Worm (Caenorhabditis elegans) whole organism, young adult: Measurements from ENCODE around the gene F09F9.5.

Experiments
- B0035.1 ChIP-seq: sonication (generic microtip); optimal IDR thresholded peaks from 2 replicates; lab custom pipeline; 2016; ENCODE audit warnings: missing genetic modification characterization, mild to moderate bottlenecking, missing compliant biosample characterization, missing genotype, missing genetic modification reagents
- B0261.1 ChIP-seq: sonication (generic microtip); optimal IDR thresholded peaks from 2 replicates; lab custom pipeline; 2016; ENCODE audit warnings: mild to moderate bottlenecking, missing genetic modification characterization, moderate library complexity, missing compliant biosample characterization
- F22D6.2 ChIP-seq: sonication (generic microtip); optimal IDR thresholded peaks from 2 replicates; lab custom pipeline; 2016; ENCODE audit warnings: mild to moderate bottlenecking, missing genetic modification characterization, missing compliant biosample characterization
- F23B12.7 ChIP-seq: sonication (generic microtip); optimal IDR thresholded peaks from 2 replicates; lab custom pipeline; 2017; ENCODE audit warnings: missing genetic modification characterization, mild to moderate bottlenecking, missing compliant biosample characterization, antibody characterized with exemption, moderate library complexity; ENCODE audit not compliant: insufficient read depth
- F33H1.4 ChIP-seq: fragments of 200-800 bp; sonication (Bioruptor generic); IDR thresholded peaks from 2 replicates; pipeline ENCODE4 v1.3.6; 2022; ENCODE audit warnings: missing genetic modification reagents, missing genetic modification characterization, missing compliant biosample characterization
- F37B4.10 ChIP-seq: fragments of 200-800 bp; sonication (Bioruptor generic); IDR thresholded peaks from 2 replicates; pipeline ENCODE4 v1.3.6; 2022; ENCODE audit warnings: missing genetic modification characterization, missing compliant biosample characterization
- F39B2.1 ChIP-seq: fragments of 200-800 bp; sonication (Bioruptor generic); IDR thresholded peaks from 2 replicates; pipeline ENCODE4 v1.3.6; 2022; ENCODE audit warnings: missing genetic modification reagents, missing genetic modification characterization, missing compliant biosample characterization
- F52B5.7 ChIP-seq: sonication (generic microtip); optimal IDR thresholded peaks from 2 replicates; lab custom pipeline; 2016; ENCODE audit warnings: mild to moderate bottlenecking, missing genetic modification characterization, missing compliant biosample characterization
- F55B11.4 ChIP-seq: sonication (generic microtip); optimal IDR thresholded peaks from 2 replicates; lab custom pipeline; 2016; ENCODE audit warnings: missing compliant biosample characterization, missing genetic modification characterization, borderline replicate concordance; ENCODE audit not compliant: insufficient read depth
- F57C9.4 ChIP-seq: sonication (generic microtip); optimal IDR thresholded peaks from 2 replicates; lab custom pipeline; 2017; ENCODE audit warnings: mild to moderate bottlenecking, missing genetic modification characterization, missing compliant biosample characterization
- T07F8.4 ChIP-seq: sonication (generic microtip); optimal IDR thresholded peaks from 2 replicates; lab custom pipeline; 2016; ENCODE audit warnings: mild to moderate bottlenecking, missing genetic modification characterization, moderate library complexity, missing compliant biosample characterization
- T26A5.8 ChIP-seq: sonication (generic microtip); optimal IDR thresholded peaks from 2 replicates; lab custom pipeline; 2016; ENCODE audit warnings: missing genetic modification characterization, missing compliant biosample characterization
- Y53F4B.3 ChIP-seq: fragments of 200-800 bp; sonication (Bioruptor generic); IDR thresholded peaks from 2 replicates; pipeline ENCODE4 v1.3.6; 2022; ENCODE audit warnings: missing genetic modification reagents, missing genetic modification characterization, missing compliant biosample characterization
- Y53G8AR.9 ChIP-seq: fragments of 200-800 bp; sonication (Bioruptor generic); conservative IDR thresholded peaks from 2 replicates; pipeline ENCODE4 v1.3.6; 2022; ENCODE audit warnings: missing genetic modification reagents, missing genetic modification characterization, missing compliant biosample characterization
- Y79H2A.3 ChIP-seq: fragments of 200-800 bp; sonication (Bioruptor generic); conservative IDR thresholded peaks from 2 replicates; pipeline ENCODE4 v1.3.6; 2022; ENCODE audit warnings: missing genetic modification reagents, missing genetic modification characterization, missing compliant biosample characterization
- ZK185.1 ChIP-seq: sonication (generic microtip); optimal IDR thresholded peaks from 2 replicates; lab custom pipeline; 2016; ENCODE audit warnings: mild to moderate bottlenecking, missing genetic modification characterization, missing compliant biosample characterization; ENCODE audit not compliant: poor library complexity, severe bottlenecking
- akir-1 ChIP-seq: fragments of 200-800 bp; sonication (Bioruptor generic); optimal IDR thresholded peaks from 2 replicates; lab custom pipeline; 2018; ENCODE audit warnings: mild to moderate bottlenecking, missing genetic modification characterization, moderate library complexity, missing compliant biosample characterization
- atf-7 ChIP-seq: sonication (generic microtip); optimal IDR thresholded peaks from 2 replicates; lab custom pipeline; 2017; ENCODE audit warnings: mild to moderate bottlenecking, missing genetic modification characterization, missing compliant biosample characterization
- athp-1 ChIP-seq: sonication (generic microtip); optimal IDR thresholded peaks from 2 replicates; lab custom pipeline; 2017; ENCODE audit warnings: mild to moderate bottlenecking, missing genetic modification characterization, missing compliant biosample characterization
- attf-6 ChIP-seq: fragments of 200-800 bp; sonication (Bioruptor generic); IDR thresholded peaks from 2 replicates; pipeline ENCODE4 v1.3.6; 2022; ENCODE audit warnings: missing genetic modification reagents, missing genetic modification characterization, missing compliant biosample characterization
- bed-1 ChIP-seq: fragments of 200-800 bp; sonication (Bioruptor generic); IDR thresholded peaks from 2 replicates; pipeline ENCODE4 v1.3.6; 2022; ENCODE audit warnings: missing genetic modification reagents, missing genetic modification characterization, missing compliant biosample characterization
- ccch-3 ChIP-seq: fragments of 200-800 bp; sonication (Bioruptor generic); optimal IDR thresholded peaks from 2 replicates; lab custom pipeline; 2018; ENCODE audit warnings: mild to moderate bottlenecking, missing genetic modification characterization, missing compliant biosample characterization
- ceh-100 ChIP-seq: fragments of 200-800 bp; sonication (Bioruptor generic); IDR thresholded peaks from 2 replicates; pipeline ENCODE4 v1.3.6; 2022; ENCODE audit warnings: missing genetic modification reagents, missing genetic modification characterization, missing compliant biosample characterization
- ceh-27 ChIP-seq: fragments of 200-800 bp; sonication (Bioruptor generic); optimal IDR thresholded peaks from 2 replicates; lab custom pipeline; 2018; ENCODE audit warnings: mild to moderate bottlenecking, missing genetic modification characterization, moderate library complexity, missing compliant biosample characterization
- ceh-91 ChIP-seq: fragments of 200-800 bp; sonication (Bioruptor generic); IDR thresholded peaks from 2 replicates; pipeline ENCODE4 v1.3.6; 2022; ENCODE audit warnings: missing genetic modification reagents, missing genetic modification characterization, missing compliant biosample characterization
- dpff-1 ChIP-seq: sonication (generic microtip); optimal IDR thresholded peaks from 2 replicates; lab custom pipeline; 2017; ENCODE audit warnings: mild to moderate bottlenecking, missing genetic modification characterization, missing compliant biosample characterization
- efl-1 ChIP-seq: fragments of 150-350 bp; optimal IDR thresholded peaks from 2 replicates; lab custom pipeline; 2014; ENCODE audit warnings: missing biosample characterization, missing genetic modification reagents, missing genetic modification characterization
- ekl-4 ChIP-seq: fragments of 200-800 bp; sonication (Bioruptor generic); IDR thresholded peaks from 2 replicates; pipeline ENCODE4 v1.3.6; 2022; ENCODE audit warnings: missing genetic modification reagents, missing genetic modification characterization, missing compliant biosample characterization
- fkh-3 ChIP-seq: sonication (generic microtip); optimal IDR thresholded peaks from 2 replicates; lab custom pipeline; 2016; ENCODE audit warnings: mild to moderate bottlenecking, missing genetic modification characterization, missing compliant biosample characterization
- gei-17 ChIP-seq: fragments of 200-800 bp; sonication (Bioruptor generic); optimal IDR thresholded peaks from 2 replicates; lab custom pipeline; 2018; ENCODE audit warnings: mild to moderate bottlenecking, missing genetic modification characterization, missing compliant biosample characterization
- him-1 ChIP-seq: sonication (generic microtip); optimal IDR thresholded peaks from 2 replicates; lab custom pipeline; 2016; ENCODE audit warnings: missing genotype, missing genetic modification reagents, missing genetic modification characterization, missing compliant biosample characterization
- hmg-1.2 ChIP-seq: fragments of 200-800 bp; sonication (Bioruptor generic); IDR thresholded peaks from 2 replicates; pipeline ENCODE4 v1.3.6; 2022; ENCODE audit warnings: missing genetic modification reagents, missing genetic modification characterization, missing compliant biosample characterization
- hmg-20 ChIP-seq: fragments of 200-800 bp; sonication (Bioruptor generic); IDR thresholded peaks from 2 replicates; pipeline ENCODE4 v1.3.6; 2022; ENCODE audit warnings: missing genetic modification reagents, missing genetic modification characterization, missing compliant biosample characterization
- lag-1 ChIP-seq: fragments of 200-800 bp; sonication (Bioruptor generic); IDR thresholded peaks from 2 replicates; pipeline ENCODE4 v1.3.6; 2022; ENCODE audit warnings: missing genetic modification reagents, missing genetic modification characterization, missing compliant biosample characterization
- let-526 ChIP-seq: fragments of 200-800 bp; sonication (Bioruptor generic); IDR thresholded peaks from 2 replicates; pipeline ENCODE4 v1.3.6; 2022; ENCODE audit warnings: missing genetic modification reagents, missing genetic modification characterization, missing compliant biosample characterization
- lin-26 ChIP-seq: fragments of 200-800 bp; sonication (Bioruptor generic); IDR thresholded peaks from 2 replicates; pipeline ENCODE4 v1.3.6; 2022; ENCODE audit warnings: missing genetic modification reagents, missing genetic modification characterization, missing compliant biosample characterization
- lin-40 ChIP-seq: sonication (generic microtip); optimal IDR thresholded peaks from 2 replicates; lab custom pipeline; 2016; ENCODE audit warnings: missing genetic modification characterization, mild to moderate bottlenecking, missing compliant biosample characterization, missing genotype, missing genetic modification reagents
- lsl-1 ChIP-seq: fragments of 200-800 bp; sonication (Bioruptor generic); optimal IDR thresholded peaks from 2 replicates; lab custom pipeline; 2018; ENCODE audit warnings: mild to moderate bottlenecking, missing genetic modification characterization, moderate library complexity, missing compliant biosample characterization
- lsy-27 ChIP-seq: sonication (generic microtip); optimal IDR thresholded peaks from 2 replicates; lab custom pipeline; 2017; ENCODE audit warnings: missing genetic modification characterization, mild to moderate bottlenecking, missing compliant biosample characterization, antibody characterized with exemption, missing genotype, borderline replicate concordance; ENCODE audit not compliant: insufficient read depth
- mel-28 ChIP-seq: sonication (generic microtip); optimal IDR thresholded peaks from 2 replicates; lab custom pipeline; 2016; ENCODE audit warnings: borderline replicate concordance, mild to moderate bottlenecking, missing genetic modification characterization, missing compliant biosample characterization
- nfya-1 ChIP-seq: sonication (generic microtip); optimal IDR thresholded peaks from 2 replicates; lab custom pipeline; 2017; ENCODE audit warnings: antibody characterized with exemption, missing compliant biosample characterization, missing genetic modification characterization, borderline replicate concordance; ENCODE audit not compliant: insufficient read depth
- nfya-2 ChIP-seq: fragments of 200-800 bp; sonication (Bioruptor generic); IDR thresholded peaks from 2 replicates; pipeline ENCODE4 v1.3.6; 2022; ENCODE audit warnings: missing genetic modification reagents, missing genetic modification characterization, missing compliant biosample characterization
- pbrm-1 ChIP-seq: fragments of 200-800 bp; sonication (Bioruptor generic); IDR thresholded peaks from 2 replicates; pipeline ENCODE4 v1.3.6; 2022; ENCODE audit warnings: missing genetic modification reagents, missing genetic modification characterization, missing compliant biosample characterization
- sdz-38 ChIP-seq: sonication (generic microtip); optimal IDR thresholded peaks from 2 replicates; lab custom pipeline; 2016; ENCODE audit warnings: missing genotype, missing genetic modification characterization, missing compliant biosample characterization
- sea-2 ChIP-seq: fragments of 200-800 bp; sonication (Bioruptor generic); IDR thresholded peaks from 2 replicates; pipeline ENCODE4 v1.3.6; 2022; ENCODE audit warnings: missing genetic modification characterization, missing compliant biosample characterization
- tbx-9 ChIP-seq: sonication (generic microtip); optimal IDR thresholded peaks from 2 replicates; lab custom pipeline; 2016; ENCODE audit warnings: borderline replicate concordance, missing genetic modification characterization, inconsistent platforms, missing compliant biosample characterization
- zfh-2 ChIP-seq: fragments of 200-800 bp; sonication (Bioruptor generic); conservative IDR thresholded peaks from 2 replicates; pipeline ENCODE4 v1.3.6; 2022; ENCODE audit warnings: missing genetic modification reagents, missing genetic modification characterization, missing compliant biosample characterization
- ztf-25 ChIP-seq: fragments of 200-800 bp; sonication (Bioruptor generic); IDR thresholded peaks from 2 replicates; pipeline ENCODE4 v1.3.6; 2022; ENCODE audit warnings: missing genetic modification reagents, missing genetic modification characterization, missing compliant biosample characterization
- ztf-3 ChIP-seq: fragments of 200-800 bp; sonication (Bioruptor generic); optimal IDR thresholded peaks from 2 replicates; lab custom pipeline; 2018; ENCODE audit warnings: mild to moderate bottlenecking, missing genetic modification characterization, missing compliant biosample characterization

The F09F9.5 gene

ce11 chrX:4142202-4142601 is 24.5 kb downstream of the F09F9.5 start (continued):
- peak; percentile 42; the same call in 1 of the 2 replicates for TF ChIP-seq Y53G8AR.9 (GFP tag; lab: Robert Waterston, UW)
- no peak for TF ChIP-seq F23B12.7 (tag; lab: Kevin White, UChicago)
- TF ChIP-seq nfya-2 (GFP tag; lab: Robert Waterston, UW): no peak
- TF ChIP-seq tbx-9 (tag; lab: Kevin White, UChicago): no peak
- peak; percentile 51; the same call in 1 of the 2 replicates for TF ChIP-seq lin-26 (GFP tag; lab: Robert Waterston, UW)
- no peak for TF ChIP-seq T26A5.8 (tag; lab: Kevin White, UChicago)
- TF ChIP-seq sea-2: no peak
- TF ChIP-seq F33H1.4 (GFP tag; lab: Robert Waterston, UW): no peak
- no peak for TF ChIP-seq F39B2.1 (GFP tag; lab: Robert Waterston, UW)
- TF ChIP-seq ZK185.1 (tag; lab: Kevin White, UChicago): no peak
- TF ChIP-seq hmg-20: no peak
- no peak for TF ChIP-seq him-1
- no peak for TF ChIP-seq lag-1 (GFP tag; lab: Robert Waterston, UW)
- no peak for TF ChIP-seq Y79H2A.3
- TF ChIP-seq lsl-1: no peak
- peak; percentile 1 for TF ChIP-seq mel-28 (tag; lab: Kevin White, UChicago)
- no peak for TF ChIP-seq F57C9.4 (tag; lab: Kevin White, UChicago)
- no peak for TF ChIP-seq ztf-25 (GFP tag; lab: Robert Waterston, UW)
- peak; percentile 41 for TF ChIP-seq lin-40 (tag; lab: Kevin White, UChicago)
- no peak for TF ChIP-seq ccch-3 (GFP tag; lab: Kevin White, UChicago)
- no peak for TF ChIP-seq athp-1 (tag; lab: Kevin White, UChicago)
- 0 out of 2 replicates have a peak, but pooled peaks have one; percentile 63 for TF ChIP-seq F37B4.10
- no peak for TF ChIP-seq dpff-1
- TF ChIP-seq bed-1 (GFP tag; lab: Robert Waterston, UW): no peak
- no peak for TF ChIP-seq lsy-27 (tag; lab: Kevin White, UChicago)
- TF ChIP-seq ceh-91: no peak
- TF ChIP-seq atf-7 (tag; lab: Kevin White, UChicago): peak; percentile 64
- TF ChIP-seq fkh-3 (tag; lab: Kevin White, UChicago): no peak
- no peak for TF ChIP-seq ztf-3 (GFP tag; lab: Kevin White, UChicago)
- TF ChIP-seq ceh-100: no peak
- no peak for TF ChIP-seq B0261.1 (tag; lab: Kevin White, UChicago)
- peak; percentile 18 for TF ChIP-seq F22D6.2 (tag; lab: Kevin White, UChicago)
- no peak for TF ChIP-seq Y53F4B.3 (GFP tag; lab: Robert Waterston, UW)
- peak; percentile 47 for TF ChIP-seq ceh-27 (GFP tag; lab: Kevin White, UChicago)
- TF ChIP-seq efl-1: no peak
- no peak for TF ChIP-seq B0035.1 (tag; lab: Kevin White, UChicago)
- no peak for TF ChIP-seq sdz-38 (tag; lab: Kevin White, UChicago)
- no peak for TF ChIP-seq T07F8.4 (tag; lab: Kevin White, UChicago)
- peak; percentile 29 for TF ChIP-seq akir-1 (GFP tag; lab: Kevin White, UChicago)
- peak; percentile 52 for TF ChIP-seq gei-17 (GFP tag; lab: Kevin White, UChicago)
- no peak for TF ChIP-seq ekl-4 (GFP tag; lab: Robert Waterston, UW)
- peak; percentile 65; the same call in 1 of the 2 replicates for TF ChIP-seq pbrm-1 (GFP tag; lab: Robert Waterston, UW)
- TF ChIP-seq F52B5.7 (tag; lab: Kevin White, UChicago): no peak
- TF ChIP-seq F55B11.4: no peak
- TF ChIP-seq hmg-1.2 (GFP tag; lab: Robert Waterston, UW): peak; percentile 46
- TF ChIP-seq zfh-2 (GFP tag; lab: Robert Waterston, UW): peak; percentile 83
- TF ChIP-seq attf-6 (GFP tag; lab: Robert Waterston, UW): no peak
- TF ChIP-seq let-526 (GFP tag; lab: Robert Waterston, UW): peak; percentile 87
- no peak for TF ChIP-seq nfya-1 (tag; lab: Kevin White, UChicago)
